Worm (Caenorhabditis elegans) whole organism, L2 larva: ENCODE data around the gene ifa-3.
"Not testable (repeated sequence)": the region's sequence is repeated elsewhere in the genome, so short reads cannot be mapped to it uniquely, and the experiment has no call there.

Source experiments
- ZK546.5 ChIP-seq: sonication (generic microtip); optimal IDR thresholded peaks from 2 replicates; lab custom pipeline; 2017; ENCODE audit warnings: missing biosample characterization, missing genetic modification characterization
- mab-5 ChIP-seq: fragments of 150-350 bp; optimal IDR thresholded peaks from 2 replicates; lab custom pipeline; 2014; ENCODE audit warnings: missing biosample characterization, missing genetic modification characterization
- mdl-1 ChIP-seq, 2 experiments: fragments of 150-350 bp in 1 of 2; sonication (generic microtip) in 1 of 2; optimal IDR thresholded peaks; 2 replicates each; lab custom pipeline; 2017; ENCODE audit warnings: missing biosample characterization in 2 of 2, missing genetic modification characterization in 2 of 2
- nhr-10 ChIP-seq: sonication (generic microtip); optimal IDR thresholded peaks from 2 replicates; lab custom pipeline; 2017; ENCODE audit warnings: missing biosample characterization, missing genetic modification characterization
- nhr-11 ChIP-seq: fragments of 150-350 bp; optimal IDR thresholded peaks from 2 replicates; lab custom pipeline; 2014; ENCODE audit warnings: missing biosample characterization, missing genetic modification characterization
- nhr-23 ChIP-seq: fragments of 150-350 bp; optimal IDR thresholded peaks from 2 replicates; lab custom pipeline; 2014; ENCODE audit warnings: missing biosample characterization, missing genetic modification reagents, missing genetic modification characterization
- nhr-237 ChIP-seq: fragments of 150-350 bp; optimal IDR thresholded peaks from 2 replicates; lab custom pipeline; 2014; ENCODE audit warnings: missing biosample characterization, missing genetic modification characterization
- nhr-25 ChIP-seq: fragments of 150-350 bp; sonication (generic microtip); optimal IDR thresholded peaks from 3 replicates; lab custom pipeline; 2014; ENCODE audit warnings: missing biosample characterization, missing genetic modification characterization
- skn-1 ChIP-seq: sonication (generic microtip); optimal IDR thresholded peaks from 2 replicates; lab custom pipeline; 2017; ENCODE audit warnings: missing biosample characterization, missing genetic modification characterization
- snpc-4 ChIP-seq: fragments of 150-350 bp; optimal IDR thresholded peaks from 2 replicates; lab custom pipeline; 2014; ENCODE audit warnings: missing biosample characterization, missing genetic modification characterization
- unc-62 ChIP-seq: fragments of 150-350 bp; optimal IDR thresholded peaks from 2 replicates; lab custom pipeline; 2014; ENCODE audit warnings: missing biosample characterization, missing genetic modification reagents, missing genetic modification characterization
- ztf-11 ChIP-seq: sonication (generic microtip); optimal IDR thresholded peaks from 2 replicates; lab custom pipeline; 2017; ENCODE audit warnings: missing biosample characterization, missing genetic modification characterization

DNA sequence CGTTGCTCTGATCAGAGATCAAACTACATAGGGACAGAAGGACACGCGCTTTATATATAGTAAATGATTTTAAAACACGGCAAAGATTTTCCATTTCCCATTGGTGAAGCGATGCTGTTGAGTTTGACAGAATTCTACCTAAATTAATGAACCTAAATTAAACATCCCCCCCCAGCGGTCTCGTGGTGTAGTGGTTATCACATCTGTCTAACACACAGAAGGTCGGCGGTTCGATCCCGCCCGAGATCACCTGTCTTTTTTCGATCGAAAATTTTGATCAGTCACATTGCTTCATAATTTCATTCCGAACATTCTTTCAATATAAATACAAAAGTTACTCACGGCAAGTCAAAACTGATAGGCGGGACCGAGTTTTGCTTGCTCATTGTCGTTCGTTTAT is 29.3 kb upstream of the ifa-3 start:
- TF ChIP-seq nhr-11 (tag; lab: Kevin White, UChicago); ZK546.5; nhr-10 (tag; lab: Kevin White, UChicago); ztf-11 (tag; lab: Kevin White, UChicago); unc-62 (GFP tag; lab: Kevin White, UChicago); mab-5 (tag; lab: Kevin White, UChicago); nhr-23 (tag; lab: Kevin White, UChicago); skn-1 (tag; lab: Kevin White, UChicago); nhr-25; snpc-4 (tag; lab: Kevin White, UChicago); mdl-1 (tag; optimal IDR thresholded peaks at IDR 0.05; lab: Kevin White, UChicago); nhr-237 (tag; lab: Kevin White, UChicago): not testable (repeated sequence)
